Worm (Caenorhabditis elegans) whole organism, L4 larva: ENCODE results near the gene cpg-9.

Experiments
- D1046.2 ChIP-seq: fragments of 200-800 bp; sonication (Bioruptor generic); IDR thresholded peaks from 2 replicates; pipeline ENCODE4 v1.3.6; 2022; ENCODE audit warnings: missing genetic modification characterization, missing compliant biosample characterization
- F26F4.8 ChIP-seq: fragments of 200-800 bp; sonication (Bioruptor generic); conservative IDR thresholded peaks from 2 replicates; pipeline ENCODE4 v1.3.6; 2022; ENCODE audit warnings: missing genetic modification characterization, missing compliant biosample characterization
- F44E2.7 ChIP-seq: fragments of 200-800 bp; sonication (Bioruptor generic); IDR thresholded peaks from 2 replicates; pipeline ENCODE4 v2.1.2; 2022; ENCODE audit warnings: missing genetic modification characterization, missing compliant biosample characterization
- R02D3.7 ChIP-seq: fragments of 150-350 bp; sonication (generic microtip); optimal IDR thresholded peaks from 3 replicates; lab custom pipeline; 2014; ENCODE audit warnings: missing biosample characterization, missing genetic modification characterization
- Y48G9A.11 ChIP-seq: fragments of 200-800 bp; sonication (Bioruptor generic); IDR thresholded peaks from 2 replicates; pipeline ENCODE4 v1.3.6; 2022; ENCODE audit warnings: missing genetic modification reagents, missing genetic modification characterization, missing compliant biosample characterization
- Y75B8A.6 ChIP-seq: fragments of 200-800 bp; sonication (Bioruptor generic); IDR thresholded peaks from 2 replicates; pipeline ENCODE4 v1.3.6; 2022; ENCODE audit warnings: missing genetic modification reagents, missing genetic modification characterization, missing compliant biosample characterization
- aha-1 ChIP-seq: fragments of 150-350 bp; peaks from one replicate; lab custom pipeline; 2014; ENCODE audit warnings: missing biosample characterization, missing genetic modification characterization
- ama-1 ChIP-seq: fragments of 150-350 bp; optimal IDR thresholded peaks from 2 replicates; lab custom pipeline; 2014; ENCODE audit warnings: inconsistent platforms, mixed read lengths
- arid-1 ChIP-seq: fragments of 200-800 bp; sonication (Bioruptor generic); conservative IDR thresholded peaks from 2 replicates; pipeline ENCODE4 v1.3.6; 2022; ENCODE audit warnings: missing genetic modification reagents, missing genetic modification characterization, missing compliant biosample characterization
- ceh-28 ChIP-seq: fragments of 150-350 bp; optimal IDR thresholded peaks from 2 replicates; lab custom pipeline; 2014; ENCODE audit warnings: missing biosample characterization, missing genetic modification reagents, missing genetic modification characterization
- ceh-32 ChIP-seq: sonication (generic microtip); optimal IDR thresholded peaks from 2 replicates; lab custom pipeline; 2016; ENCODE audit warnings: mild to moderate bottlenecking, missing genetic modification characterization, missing compliant biosample characterization; ENCODE audit not compliant: poor library complexity
- ctbp-1 ChIP-seq: fragments of 200-800 bp; sonication (Bioruptor generic); IDR thresholded peaks from 2 replicates; pipeline ENCODE4 v1.3.6; 2022; ENCODE audit warnings: missing genetic modification reagents, missing genetic modification characterization, missing compliant biosample characterization
- daf-16 ChIP-seq, 3 experiments: sonication (generic microtip); optimal IDR thresholded peaks; 2 replicates each; lab custom pipeline; 2016 to 2017; ENCODE audit warnings: missing genetic modification characterization in 3 of 3, missing genetic modification reagents in 3 of 3, mild to moderate bottlenecking in 2 of 3, missing compliant biosample characterization in 2 of 3, missing biosample characterization in 1 of 3, moderate library complexity in 1 of 3
- daf-8 ChIP-seq: fragments of 200-800 bp; sonication (Bioruptor generic); IDR thresholded peaks from 2 replicates; pipeline ENCODE4 v1.3.6; 2022; ENCODE audit warnings: missing genetic modification characterization, missing compliant biosample characterization
- dmd-8 ChIP-seq: fragments of 200-800 bp; sonication (Bioruptor generic); IDR thresholded peaks from 2 replicates; pipeline ENCODE4 v1.3.6; 2022; ENCODE audit warnings: missing genetic modification characterization, missing compliant biosample characterization
- dmd-9 ChIP-seq: fragments of 200-800 bp; sonication (Bioruptor generic); IDR thresholded peaks from 2 replicates; pipeline ENCODE4 v1.3.6; 2022; ENCODE audit warnings: missing genetic modification reagents, missing genetic modification characterization, missing compliant biosample characterization
- dpl-1 ChIP-seq: fragments of 150-350 bp; optimal IDR thresholded peaks from 2 replicates; lab custom pipeline; 2014; ENCODE audit warnings: missing biosample characterization, missing genetic modification reagents, missing genetic modification characterization
- dve-1 ChIP-seq: sonication (generic microtip); optimal IDR thresholded peaks from 2 replicates; lab custom pipeline; 2017; ENCODE audit warnings: antibody characterized with exemption, mild to moderate bottlenecking, missing genetic modification characterization, missing compliant biosample characterization; ENCODE audit not compliant: insufficient read depth
- egl-43 ChIP-seq: fragments of 200-800 bp; sonication (Bioruptor generic); IDR thresholded peaks from 2 replicates; pipeline ENCODE4 v1.3.6; 2022; ENCODE audit warnings: missing genetic modification reagents, missing genetic modification characterization, missing compliant biosample characterization
- fos-1 ChIP-seq: fragments of 150-350 bp; optimal IDR thresholded peaks from 2 replicates; lab custom pipeline; 2014; ENCODE audit warnings: missing biosample characterization, missing genetic modification characterization
- hlh-30 ChIP-seq: sonication (generic microtip); optimal IDR thresholded peaks from 2 replicates; lab custom pipeline; 2017; ENCODE audit warnings: antibody characterized with exemption, mild to moderate bottlenecking, missing genetic modification characterization, missing compliant biosample characterization; ENCODE audit not compliant: insufficient read depth
- hmg-1.1 ChIP-seq: fragments of 200-800 bp; sonication (Bioruptor generic); IDR thresholded peaks from 2 replicates; pipeline ENCODE4 v1.3.6; 2022; ENCODE audit warnings: missing genetic modification reagents, missing genetic modification characterization, missing compliant biosample characterization
- lim-7 ChIP-seq: fragments of 200-800 bp; sonication (Bioruptor generic); IDR thresholded peaks from 2 replicates; pipeline ENCODE4 v1.3.6; 2022; ENCODE audit warnings: missing genetic modification characterization, missing compliant biosample characterization
- lin-13 ChIP-seq: fragments of 150-350 bp; optimal IDR thresholded peaks from 2 replicates; lab custom pipeline; 2014; ENCODE audit warnings: missing biosample characterization, missing genetic modification reagents, missing genetic modification characterization
- lin-15B ChIP-seq: fragments of 150-350 bp; sonication (generic microtip); optimal IDR thresholded peaks from 3 replicates; lab custom pipeline; 2014; ENCODE audit warnings: missing biosample characterization, missing genetic modification characterization
- lir-3 ChIP-seq: sonication (generic microtip); optimal IDR thresholded peaks from 2 replicates; lab custom pipeline; 2016; ENCODE audit warnings: mild to moderate bottlenecking, missing genetic modification characterization, missing compliant biosample characterization
- mxl-2 ChIP-seq: fragments of 200-800 bp; sonication (Bioruptor generic); conservative IDR thresholded peaks from 2 replicates; pipeline ENCODE4 v1.3.6; 2022; ENCODE audit warnings: missing genetic modification reagents, missing genetic modification characterization, missing compliant biosample characterization
- nhr-10 ChIP-seq: fragments of 150-350 bp; optimal IDR thresholded peaks from 2 replicates; lab custom pipeline; 2014; ENCODE audit warnings: missing biosample characterization, missing genetic modification characterization
- nhr-11 ChIP-seq: fragments of 150-350 bp; optimal IDR thresholded peaks from 2 replicates; lab custom pipeline; 2014; ENCODE audit warnings: missing biosample characterization, missing genetic modification characterization
- nhr-111 ChIP-seq: fragments of 200-800 bp; sonication (Bioruptor generic); optimal IDR thresholded peaks from 2 replicates; lab custom pipeline; 2018; ENCODE audit warnings: mild to moderate bottlenecking, missing genetic modification characterization, missing compliant biosample characterization
- nhr-6 ChIP-seq: fragments of 150-350 bp; optimal IDR thresholded peaks from 2 replicates; lab custom pipeline; 2014; ENCODE audit warnings: missing biosample characterization, missing genetic modification characterization
- rbr-2 ChIP-seq: sonication (generic microtip); optimal IDR thresholded peaks from 2 replicates; lab custom pipeline; 2016; ENCODE audit warnings: missing genotype, missing genetic modification characterization, missing compliant biosample characterization
- tag-97 ChIP-seq: fragments of 200-800 bp; sonication (Bioruptor generic); IDR thresholded peaks from 2 replicates; pipeline ENCODE4 v1.3.6; 2022; ENCODE audit warnings: missing genetic modification characterization, missing compliant biosample characterization
- vab-7 ChIP-seq: fragments of 200-800 bp; sonication (Bioruptor generic); IDR thresholded peaks from 2 replicates; pipeline ENCODE4 v1.3.6; 2022; ENCODE audit warnings: missing genetic modification reagents, missing genetic modification characterization, missing compliant biosample characterization
- zip-11 ChIP-seq: fragments of 200-800 bp; sonication (Bioruptor generic); IDR thresholded peaks from 2 replicates; pipeline ENCODE4 v1.3.6; 2022; ENCODE audit warnings: missing genetic modification characterization, missing compliant biosample characterization

cpg-9 gene

ce11 chrIV:3029882-3030281 lies 40.1 kb downstream of the cpg-9 start (continued):
- TF ChIP-seq nhr-10 (no peak), dpl-1 (GFP tag; lab: Kevin White, UChicago) (no peak), rbr-2 (no peak), nhr-111 (GFP tag; lab: Kevin White, UChicago) (no peak), arid-1 (GFP tag; lab: Robert Waterston, UW) (no peak), F44E2.7 (GFP tag; lab: Robert Waterston, UW) (no peak), fos-1 (no peak)

- TF ChIP-seq F26F4.8 (GFP tag; lab: Robert Waterston, UW) (no peak), dve-1 (tag; lab: Kevin White, UChicago) (no peak), vab-7 (GFP tag; lab: Robert Waterston, UW) (no peak), nhr-6 (no peak), aha-1 (tag; lab: Kevin White, UChicago) (peak; percentile 27)
These were observed 41.2 kb downstream of the cpg-9 start, which contains the start of gene ndnf-1 for ce11 chrIV:3028842-3029241. TSS of gene ndnf-1 (minus strand) at chrIV:3028942.

DNA sequence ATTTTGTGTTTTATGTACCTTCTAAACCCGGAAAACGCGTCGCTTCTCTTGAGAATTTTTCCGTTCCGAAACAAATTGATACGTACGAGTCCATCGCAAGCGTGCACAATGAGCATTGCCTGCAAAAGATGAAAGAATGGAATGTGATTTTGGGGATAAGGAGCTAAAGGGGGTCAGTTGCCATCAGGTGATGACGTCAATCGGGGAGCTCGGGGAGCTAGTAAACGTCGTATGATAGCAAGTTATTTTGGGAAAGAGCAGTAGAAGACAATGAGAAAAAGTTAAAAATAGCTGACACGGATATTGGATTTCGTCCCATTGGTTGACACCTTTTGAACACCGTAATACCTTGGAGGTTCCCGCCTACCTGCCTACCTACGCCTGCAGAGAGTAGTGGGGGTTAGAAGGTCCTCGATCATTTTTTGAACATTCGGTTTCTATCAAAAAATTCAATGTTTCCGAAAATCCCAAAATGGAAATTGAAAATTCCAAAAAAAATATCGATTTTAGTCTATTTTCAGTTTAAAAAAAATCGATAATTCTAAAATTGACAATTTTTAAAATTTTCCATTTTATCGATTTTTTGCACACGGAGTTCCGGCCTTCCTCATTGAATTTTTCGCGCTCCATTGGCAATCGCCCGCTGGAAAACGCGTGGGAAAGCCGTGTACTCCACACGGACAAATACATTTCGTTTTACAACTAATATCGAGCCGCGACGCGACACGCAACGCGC lies 44.0 kb downstream of the cpg-9 start:
- no peak for TF ChIP-seq ama-1 (lab: Kevin White, UChicago)
- TF ChIP-seq lim-7 (GFP tag; lab: Robert Waterston, UW): no peak
- no peak for TF ChIP-seq ctbp-1
- peak; percentile 20 for TF ChIP-seq nhr-11 (tag; lab: Kevin White, UChicago)
- TF ChIP-seq R02D3.7 (tag; lab: Kevin White, UChicago): no peak
- peak; percentile 57 for TF ChIP-seq ceh-28 (tag; lab: Kevin White, UChicago)
- TF ChIP-seq daf-16 (GFP tag; optimal IDR thresholded peaks at IDR 0.05; lab: Kevin White, UChicago): peak in 1 of 2 experiments; percentile 12
- TF ChIP-seq daf-16 (tag; optimal IDR thresholded peaks at IDR 0.05; lab: Kevin White, UChicago): no peak
- peak; percentile 1 for TF ChIP-seq hlh-30

ce11 chrIV:3019438-3019837 lies 50.6 kb downstream of the cpg-9 start, which contains the start of gene lin-22:
TSS of gene lin-22 (plus strand) at chrIV:3019738.
- TF ChIP-seq lin-13 (GFP tag; lab: Kevin White, UChicago) (no peak), dmd-9 (GFP tag; lab: Robert Waterston, UW) (no peak), Y48G9A.11 (GFP tag; lab: Robert Waterston, UW) (no peak), lir-3 (no peak), ama-1 (lab: Kevin White, UChicago) (no peak), egl-43 (no peak), zip-11 (GFP tag; lab: Robert Waterston, UW) (no peak), D1046.2 (no peak), tag-97 (GFP tag; lab: Robert Waterston, UW) (no peak), lin-15B (tag; lab: Kevin White, UChicago) (no peak), daf-8 (GFP tag; lab: Robert Waterston, UW) (no peak), ceh-32 (tag; lab: Kevin White, UChicago) (no peak), Y75B8A.6 (GFP tag; lab: Robert Waterston, UW) (no peak), mxl-2 (GFP tag; lab: Robert Waterston, UW) (no peak), dmd-8 (GFP tag; lab: Robert Waterston, UW) (no peak), hmg-1.1 (no peak)
- TF ChIP-seq, all 104 proteins: peak for 0
